Fruit fly (Drosophila melanogaster): ENCODE results near the gene CG32115.

Gene CG32115

dm6 chr3L:12913609-12914266 lies at the start of gene CG32115 (continued):
- TF ChIP-seq Dll (GFP tag; IDR thresholded peaks at IDR 0.05; ENCODE audit: partially characterized antibody) (no peak; the same call in 3 of the 4 replicates), CG30403 (GFP tag; optimal IDR thresholded peaks at IDR 0.05) (peak; percentile 95), H2.0 (GFP tag; IDR thresholded peaks at IDR 0.05) (peak; percentile 95; the same call in 1 of the 2 replicates), dimm (GFP tag; IDR thresholded peaks at IDR 0.05) (peak; percentile 73), TFAM (GFP tag; optimal IDR thresholded peaks at IDR 0.05) (no peak), D19B (GFP tag; optimal IDR thresholded peaks at IDR 0.05) (peak; percentile 99), CG15011 (GFP tag; optimal IDR thresholded peaks at IDR 0.05) (peak; percentile 88), CG6175 (GFP tag; IDR thresholded peaks at IDR 0.05) (peak; percentile 90), CG7357 (GFP tag; IDR thresholded peaks at IDR 0.05) (peak; percentile 86), stwl (tag; optimal IDR thresholded peaks at IDR 0.05) (no peak), CG11695 (GFP tag; IDR thresholded peaks at IDR 0.05) (peak; percentile 94), dan (GFP tag; IDR thresholded peaks at IDR 0.05) (peak; percentile 30; the same call in 1 of the 2 replicates), ranshi (GFP tag; IDR thresholded peaks at IDR 0.05) (peak; percentile 95), CG13775 (GFP tag; optimal IDR thresholded peaks at IDR 0.05) (peak; percentile 85), CG16779 (GFP tag; IDR thresholded peaks at IDR 0.05) (peak; percentile 96), wek (GFP tag; optimal IDR thresholded peaks at IDR 0.05) (peak; percentile 70), Hr51 (GFP tag; optimal IDR thresholded peaks at IDR 0.05) (peak; percentile 79 to 95), CG1602 (GFP tag; optimal IDR thresholded peaks at IDR 0.05) (peak; percentile 92), gsb-n (tag; optimal IDR thresholded peaks at IDR 0.05) (peak; percentile 86), PHDP (tag; optimal IDR thresholded peaks at IDR 0.05) (peak; percentile 98), Atf6 (GFP tag; IDR thresholded peaks at IDR 0.05) (peak; percentile 97), Ptx1 (GFP tag; IDR thresholded peaks at IDR 0.05) (peak; percentile 96), Rfx (GFP tag; IDR thresholded peaks at IDR 0.05) (peak; percentile 99), Blimp-1 (GFP tag; optimal IDR thresholded peaks at IDR 0.05) (peak; percentile 89), odd (GFP tag; optimal IDR thresholded peaks at IDR 0.05) (peak; percentile 81), Awh (GFP tag; IDR thresholded peaks at IDR 0.05) (peak; percentile 91), ATbp (GFP tag; optimal IDR thresholded peaks at IDR 0.05) (peak; percentile 82), repo (GFP tag; optimal IDR thresholded peaks at IDR 0.05) (peak; percentile 87), dm (GFP tag; optimal IDR thresholded peaks at IDR 0.05) (peak; percentile 71), CG11085 (GFP tag; IDR thresholded peaks at IDR 0.05) (peak; percentile 94), CG1529 (GFP tag; optimal IDR thresholded peaks at IDR 0.05) (peak; percentile 79), Sox100B (GFP tag; optimal IDR thresholded peaks at IDR 0.05) (peak; percentile 86), cg (GFP tag; optimal IDR thresholded peaks at IDR 0.05) (peak; percentile 56), HLH3B (GFP tag; IDR thresholded peaks at IDR 0.05) (peak; percentile 95), CG6791 (GFP tag; IDR thresholded peaks at IDR 0.05; ENCODE audit: partially characterized antibody) (no peak), sob (GFP tag; IDR thresholded peaks at IDR 0.05) (peak; percentile 98), rib (GFP tag; IDR thresholded peaks at IDR 0.05) (peak; percentile 97), vnd (GFP tag; IDR thresholded peaks at IDR 0.05; ENCODE audit: partially characterized antibody) (no peak), GATAe (GFP tag; conservative IDR thresholded peaks at IDR 0.05) (peak; percentile 98), CG15269 (tag; optimal IDR thresholded peaks at IDR 0.05) (peak; percentile 96), mirr (GFP tag; optimal IDR thresholded peaks at IDR 0.05) (peak; percentile 96), fd3F (GFP tag; optimal IDR thresholded peaks at IDR 0.05) (peak; percentile 97), CG2875 (GFP tag; optimal IDR thresholded peaks at IDR 0.05) (peak; percentile 78), fu2 (GFP tag; optimal IDR thresholded peaks at IDR 0.05) (peak; percentile 91), cato (GFP tag; optimal IDR thresholded peaks at IDR 0.05; ENCODE audit: borderline replicate concordance) (peak; percentile 83), CG33213 (GFP tag; optimal IDR thresholded peaks at IDR 0.05) (peak; percentile 81), CG3407 (GFP tag; optimal IDR thresholded peaks at IDR 0.05) (peak; percentile 73), scrt (GFP tag; optimal IDR thresholded peaks at IDR 0.05) (peak; percentile 89), CG7928 (GFP tag; optimal IDR thresholded peaks at IDR 0.05) (peak; percentile 72)
